Fruit fly (Drosophila melanogaster): ENCODE measurements around the gene AlkB.
A peak's percentile ranks its signal among the peaks of the same experiment; 100 is the strongest.

AlkB gene

DNA sequence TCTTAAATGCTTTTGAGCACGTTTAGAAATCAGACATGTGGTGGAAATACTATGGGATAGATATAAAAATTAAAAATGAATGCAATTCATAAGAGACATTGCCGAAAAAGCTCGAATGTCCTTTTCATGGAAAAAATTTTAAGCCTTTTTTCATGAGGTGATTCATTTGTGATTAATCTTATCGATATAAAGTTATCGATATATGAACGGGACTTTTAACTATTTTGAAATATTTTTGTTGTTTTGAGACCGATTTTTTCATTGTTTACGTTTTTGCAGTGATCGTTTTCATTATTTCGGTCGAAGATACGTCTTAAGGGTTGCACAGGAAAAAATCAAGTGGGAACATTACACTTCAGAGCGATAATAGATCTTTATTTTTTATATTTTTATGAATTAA is at the start of gene AlkB:
AlkB (minus strand) TSS at position 101 of the 400 bp plus-strand sequence.
- TF ChIP-seq Mnt (GFP tag; optimal IDR thresholded peaks at IDR 0.05) (no peak), kay (GFP tag; ENCODE audit: borderline replicate concordance) (no peak), bab1 (GFP tag; optimal IDR thresholded peaks at IDR 0.05) (no peak), Hr96 (GFP tag; optimal IDR thresholded peaks at IDR 0.05) (no peak), cic (GFP tag; optimal IDR thresholded peaks at IDR 0.05) (no peak), CG11617 (GFP tag; optimal IDR thresholded peaks at IDR 0.05) (no peak), CG7045 (GFP tag; optimal IDR thresholded peaks at IDR 0.05) (no peak), pad (GFP tag; optimal IDR thresholded peaks at IDR 0.05) (no peak), Clk (GFP tag; optimal IDR thresholded peaks at IDR 0.05) (no peak), cnc (optimal IDR thresholded peaks at IDR 0.05) (no peak), ovo (GFP tag; optimal IDR thresholded peaks at IDR 0.05) (no peak), CG1620 (GFP tag; optimal IDR thresholded peaks at IDR 0.05) (no peak), CG14711 (tag; optimal IDR thresholded peaks at IDR 0.05) (no peak), toe (GFP tag; optimal IDR thresholded peaks at IDR 0.05) (no peak), tj (GFP tag; optimal IDR thresholded peaks at IDR 0.05) (no peak), CG5204 (GFP tag; optimal IDR thresholded peaks at IDR 0.05) (no peak), CG12768 (GFP tag; optimal IDR thresholded peaks at IDR 0.05) (no peak), CG33017 (tag; optimal IDR thresholded peaks at IDR 0.05) (no peak), CG7101 (tag; optimal IDR thresholded peaks at IDR 0.05) (no peak), Crg-1 (GFP tag; optimal IDR thresholded peaks at IDR 0.05) (no peak)

DNA sequence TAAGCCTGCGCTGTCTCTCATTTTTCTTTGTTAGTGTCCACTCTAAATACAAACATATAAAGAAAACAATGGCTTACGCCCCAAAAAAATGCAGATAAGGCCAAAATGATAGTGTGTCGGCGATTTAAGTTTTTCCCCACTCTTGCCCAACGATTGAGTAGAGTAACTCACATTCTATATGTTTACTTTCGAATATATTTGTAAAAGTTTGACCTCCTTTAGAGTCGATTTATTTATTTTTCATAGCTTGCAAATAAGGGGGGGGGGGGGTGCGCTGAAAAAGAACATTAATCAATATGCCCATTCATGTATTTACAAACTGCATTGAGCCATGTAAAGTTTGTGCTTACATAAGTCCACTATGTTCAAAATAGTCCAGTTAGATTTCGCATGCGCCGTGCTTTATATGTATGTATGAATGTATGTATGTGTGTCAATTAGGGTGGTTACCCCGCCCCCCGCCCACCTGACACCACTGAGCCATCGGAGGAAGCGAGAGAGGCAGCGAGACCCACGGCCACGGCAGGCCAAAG is 34.5 kb upstream of the AlkB start:
- TF ChIP-seq Mnt (GFP tag; optimal IDR thresholded peaks at IDR 0.05) = no peak

dm6 chrX:15891606-15892345 is 32.5 kb upstream of the AlkB start, which contains the start of gene shi:
Gene shi, plus strand, starts transcription at chrX:15892116.
- TF ChIP-seq CG12768 (GFP tag; optimal IDR thresholded peaks at IDR 0.05) = no peak
- peak; percentile 19 for TF ChIP-seq bab1 (GFP tag; optimal IDR thresholded peaks at IDR 0.05)
- peak; percentile 46 for TF ChIP-seq CG11617 (GFP tag; optimal IDR thresholded peaks at IDR 0.05)
- TF ChIP-seq ovo (GFP tag; optimal IDR thresholded peaks at IDR 0.05) = no peak
- TF ChIP-seq Hr96 (GFP tag; optimal IDR thresholded peaks at IDR 0.05) = no peak
- peak; percentile 64 for TF ChIP-seq CG7101 (tag; optimal IDR thresholded peaks at IDR 0.05)
- no peak for TF ChIP-seq kay (GFP tag; ENCODE audit: borderline replicate concordance)
- TF ChIP-seq CG1620 (GFP tag; optimal IDR thresholded peaks at IDR 0.05) = no peak
- TF ChIP-seq CG7045 (GFP tag; optimal IDR thresholded peaks at IDR 0.05) = no peak
- TF ChIP-seq Mnt (GFP tag; optimal IDR thresholded peaks at IDR 0.05) = peak; percentile 64
- peak; percentile 22 for TF ChIP-seq CG14711 (tag; optimal IDR thresholded peaks at IDR 0.05)
- TF ChIP-seq cnc (optimal IDR thresholded peaks at IDR 0.05) = no peak
- peak; percentile 31 for TF ChIP-seq pad (GFP tag; optimal IDR thresholded peaks at IDR 0.05)
- TF ChIP-seq CG33017 (tag; optimal IDR thresholded peaks at IDR 0.05) = peak; percentile 6
- TF ChIP-seq Clk (GFP tag; optimal IDR thresholded peaks at IDR 0.05) = no peak
- TF ChIP-seq tj (GFP tag; optimal IDR thresholded peaks at IDR 0.05) = peak; percentile 38
- no peak for TF ChIP-seq Crg-1 (GFP tag; optimal IDR thresholded peaks at IDR 0.05)
- no peak for TF ChIP-seq CG5204 (GFP tag; optimal IDR thresholded peaks at IDR 0.05)
- TF ChIP-seq cic (GFP tag; optimal IDR thresholded peaks at IDR 0.05) = no peak
- TF ChIP-seq toe (GFP tag; optimal IDR thresholded peaks at IDR 0.05) = no peak

dm6 chrX:15889780-15890608 is 30.7 kb upstream of the AlkB start, which contains the start of the genes MSBP and CG15916:
Gene MSBP, minus strand, starts transcription at chrX:15890109.
Gene CG15916, plus strand, starts transcription at chrX:15890589.
- TF ChIP-seq CG12768 (GFP tag; optimal IDR thresholded peaks at IDR 0.05) (no peak), pad (GFP tag; optimal IDR thresholded peaks at IDR 0.05) (no peak), CG11617 (GFP tag; optimal IDR thresholded peaks at IDR 0.05) (peak; percentile 16), kay (GFP tag; ENCODE audit: borderline replicate concordance) (no peak), CG33017 (tag; optimal IDR thresholded peaks at IDR 0.05) (no peak), cnc (optimal IDR thresholded peaks at IDR 0.05) (no peak), ovo (GFP tag; optimal IDR thresholded peaks at IDR 0.05) (peak; percentile 56), tj (GFP tag; optimal IDR thresholded peaks at IDR 0.05) (peak; percentile 22), CG14711 (tag; optimal IDR thresholded peaks at IDR 0.05) (peak; percentile 3), Hr96 (GFP tag; optimal IDR thresholded peaks at IDR 0.05) (no peak), Crg-1 (GFP tag; optimal IDR thresholded peaks at IDR 0.05) (no peak), CG5204 (GFP tag; optimal IDR thresholded peaks at IDR 0.05) (no peak), Mnt (GFP tag; optimal IDR thresholded peaks at IDR 0.05) (peak; percentile 14), Clk (GFP tag; optimal IDR thresholded peaks at IDR 0.05) (no peak), CG7101 (tag; optimal IDR thresholded peaks at IDR 0.05) (peak; percentile 13), CG1620 (GFP tag; optimal IDR thresholded peaks at IDR 0.05) (peak; percentile 31), CG7045 (GFP tag; optimal IDR thresholded peaks at IDR 0.05) (no peak), toe (GFP tag; optimal IDR thresholded peaks at IDR 0.05) (peak; percentile 27), bab1 (GFP tag; optimal IDR thresholded peaks at IDR 0.05) (no peak), cic (GFP tag; optimal IDR thresholded peaks at IDR 0.05) (no peak)

dm6 chrX:15888763-15889162 is 29.5 kb upstream of the AlkB start:
- no peak for TF ChIP-seq tj (GFP tag; optimal IDR thresholded peaks at IDR 0.05)
- TF ChIP-seq Mnt (GFP tag; optimal IDR thresholded peaks at IDR 0.05) = no peak
- no peak for TF ChIP-seq pad (GFP tag; optimal IDR thresholded peaks at IDR 0.05)
- TF ChIP-seq Hr96 (GFP tag; optimal IDR thresholded peaks at IDR 0.05) = no peak
- TF ChIP-seq CG12768 (GFP tag; optimal IDR thresholded peaks at IDR 0.05) = no peak
- no peak for TF ChIP-seq toe (GFP tag; optimal IDR thresholded peaks at IDR 0.05)
- TF ChIP-seq CG7045 (GFP tag; optimal IDR thresholded peaks at IDR 0.05) = no peak
- no peak for TF ChIP-seq CG1620 (GFP tag; optimal IDR thresholded peaks at IDR 0.05)
- TF ChIP-seq cic (GFP tag; optimal IDR thresholded peaks at IDR 0.05) = no peak
- no peak for TF ChIP-seq CG7101 (tag; optimal IDR thresholded peaks at IDR 0.05)
- TF ChIP-seq CG14711 (tag; optimal IDR thresholded peaks at IDR 0.05) = no peak
- TF ChIP-seq bab1 (GFP tag; optimal IDR thresholded peaks at IDR 0.05) = no peak
- no peak for TF ChIP-seq kay (GFP tag; ENCODE audit: borderline replicate concordance)

Data from whole organism, adult.